Worm (Caenorhabditis elegans) whole organism, L2 larva: ENCODE results near the gene srx-136.
A peak's percentile ranks its signal among the peaks of the same experiment; 100 is the strongest.

Source experiments
- C34F6.9 ChIP-seq: fragments of 150-350 bp; optimal IDR thresholded peaks from 2 replicates; lab custom pipeline; 2014; ENCODE audit warnings: missing biosample characterization, missing genetic modification characterization
- F13H6.1 ChIP-seq: sonication (generic microtip); optimal IDR thresholded peaks from 2 replicates; lab custom pipeline; 2016; ENCODE audit warnings: missing genetic modification characterization, missing compliant biosample characterization
- R02D3.7 ChIP-seq: fragments of 150-350 bp; optimal IDR thresholded peaks from 2 replicates; lab custom pipeline; 2014; ENCODE audit warnings: missing biosample characterization, missing genetic modification characterization
- Y55F3AM.14 ChIP-seq: fragments of 200-800 bp; sonication (Bioruptor generic); optimal IDR thresholded peaks from 2 replicates; lab custom pipeline; 2018; ENCODE audit warnings: mild to moderate bottlenecking, missing genetic modification characterization, missing compliant biosample characterization
- ZK546.5 ChIP-seq: sonication (generic microtip); optimal IDR thresholded peaks from 2 replicates; lab custom pipeline; 2017; ENCODE audit warnings: missing biosample characterization, missing genetic modification characterization
- ama-1 ChIP-seq: fragments of 150-350 bp; optimal IDR thresholded peaks from 2 replicates; lab custom pipeline; 2018; ENCODE audit warnings: inconsistent platforms
- blmp-1 ChIP-seq: sonication (generic microtip); optimal IDR thresholded peaks from 2 replicates; lab custom pipeline; 2017; ENCODE audit warnings: missing genetic modification characterization, mild to moderate bottlenecking, missing compliant biosample characterization, antibody characterized with exemption, moderate library complexity; ENCODE audit not compliant: insufficient read depth
- ceh-16 ChIP-seq: fragments of 150-350 bp; optimal IDR thresholded peaks from 2 replicates; lab custom pipeline; 2014; ENCODE audit warnings: missing biosample characterization, missing genetic modification characterization
- ceh-82 ChIP-seq: fragments of 150-350 bp; optimal IDR thresholded peaks from 2 replicates; lab custom pipeline; 2014; ENCODE audit warnings: missing biosample characterization, missing genetic modification characterization
- crh-2 ChIP-seq: sonication (generic microtip); optimal IDR thresholded peaks from 2 replicates; lab custom pipeline; 2017; ENCODE audit warnings: missing biosample characterization, missing genetic modification characterization
- egl-27 ChIP-seq: sonication (generic microtip); optimal IDR thresholded peaks from 3 replicates; lab custom pipeline; 2017; ENCODE audit warnings: missing biosample characterization, missing genetic modification reagents, missing genetic modification characterization
- elt-3 ChIP-seq: sonication (generic microtip); optimal IDR thresholded peaks from 2 replicates; lab custom pipeline; 2017; ENCODE audit warnings: missing biosample characterization, missing genetic modification characterization
- fos-1 ChIP-seq: fragments of 150-350 bp; optimal IDR thresholded peaks from 2 replicates; lab custom pipeline; 2014; ENCODE audit warnings: missing biosample characterization, missing genetic modification characterization
- gmeb-1 ChIP-seq: fragments of 150-350 bp; optimal IDR thresholded peaks from 2 replicates; lab custom pipeline; 2014; ENCODE audit warnings: missing biosample characterization, missing genetic modification characterization
- lin-11 ChIP-seq: fragments of 150-350 bp; sonication (generic microtip); optimal IDR thresholded peaks from 2 replicates; lab custom pipeline; 2014; ENCODE audit warnings: missing biosample characterization, missing genetic modification characterization, inconsistent platforms, mixed read lengths
- lin-13 ChIP-seq: fragments of 150-350 bp; optimal IDR thresholded peaks from 2 replicates; lab custom pipeline; 2014; ENCODE audit warnings: missing biosample characterization, missing genetic modification reagents, missing genetic modification characterization
- lin-39 ChIP-seq: fragments of 150-350 bp; optimal IDR thresholded peaks from 2 replicates; lab custom pipeline; 2014; ENCODE audit warnings: missing biosample characterization, missing genetic modification reagents, missing genetic modification characterization
- lsy-2 ChIP-seq, 2 experiments: fragments of 150-350 bp in 1 of 2; sonication (generic microtip) in 1 of 2; optimal IDR thresholded peaks; 2 replicates each; lab custom pipeline; 2014 to 2017; ENCODE audit warnings: missing biosample characterization in 2 of 2, missing genetic modification characterization in 2 of 2
- mab-5 ChIP-seq: fragments of 150-350 bp; optimal IDR thresholded peaks from 2 replicates; lab custom pipeline; 2014; ENCODE audit warnings: missing biosample characterization, missing genetic modification characterization
- mdl-1 ChIP-seq, 2 experiments: fragments of 150-350 bp in 1 of 2; sonication (generic microtip) in 1 of 2; optimal IDR thresholded peaks; 2 replicates each; lab custom pipeline; 2017; ENCODE audit warnings: missing biosample characterization in 2 of 2, missing genetic modification characterization in 2 of 2
- nhr-10 ChIP-seq: sonication (generic microtip); optimal IDR thresholded peaks from 2 replicates; lab custom pipeline; 2017; ENCODE audit warnings: missing biosample characterization, missing genetic modification characterization
- nhr-12 ChIP-seq: fragments of 150-350 bp; optimal IDR thresholded peaks from 2 replicates; lab custom pipeline; 2014; ENCODE audit warnings: missing biosample characterization, missing genetic modification characterization
- nhr-129 ChIP-seq: fragments of 150-350 bp; optimal IDR thresholded peaks from 2 replicates; lab custom pipeline; 2014; ENCODE audit warnings: missing biosample characterization, missing genetic modification characterization
- nhr-237 ChIP-seq: fragments of 150-350 bp; optimal IDR thresholded peaks from 2 replicates; lab custom pipeline; 2014; ENCODE audit warnings: missing biosample characterization, missing genetic modification characterization
- nhr-6 ChIP-seq: fragments of 150-350 bp; optimal IDR thresholded peaks from 2 replicates; lab custom pipeline; 2014; ENCODE audit warnings: missing biosample characterization, missing genetic modification characterization
- nhr-77 ChIP-seq: fragments of 150-350 bp; optimal IDR thresholded peaks from 2 replicates; lab custom pipeline; 2014; ENCODE audit warnings: missing biosample characterization, missing genetic modification characterization
- peb-1 ChIP-seq: fragments of 150-350 bp; optimal IDR thresholded peaks from 2 replicates; lab custom pipeline; 2014; ENCODE audit warnings: missing biosample characterization, missing genetic modification characterization
- sem-4 ChIP-seq: fragments of 150-350 bp; optimal IDR thresholded peaks from 2 replicates; lab custom pipeline; 2014; ENCODE audit warnings: missing biosample characterization, missing genetic modification reagents, missing genetic modification characterization
- skn-1 ChIP-seq: sonication (generic microtip); optimal IDR thresholded peaks from 2 replicates; lab custom pipeline; 2017; ENCODE audit warnings: missing biosample characterization, missing genetic modification characterization
- sma-3 ChIP-seq: sonication (generic microtip); optimal IDR thresholded peaks from 2 replicates; lab custom pipeline; 2016; ENCODE audit warnings: missing genetic modification reagents, missing genetic modification characterization, missing compliant biosample characterization
- sma-9 ChIP-seq, 2 experiments: fragments of 150-350 bp in 1 of 2; sonication (generic microtip) in 1 of 2; optimal IDR thresholded peaks; 2 replicates each; lab custom pipeline; 2014 to 2016; ENCODE audit warnings: missing genetic modification characterization in 2 of 2, mild to moderate bottlenecking in 1 of 2, missing biosample characterization in 1 of 2, missing compliant biosample characterization in 1 of 2, missing genetic modification reagents in 1 of 2, moderate library complexity in 1 of 2
- snpc-4 ChIP-seq: fragments of 150-350 bp; optimal IDR thresholded peaks from 2 replicates; lab custom pipeline; 2014; ENCODE audit warnings: missing biosample characterization, missing genetic modification characterization
- unc-39 ChIP-seq: fragments of 150-350 bp; optimal IDR thresholded peaks from 2 replicates; lab custom pipeline; 2014; ENCODE audit warnings: missing biosample characterization, missing genetic modification characterization
- unc-55 ChIP-seq: fragments of 150-350 bp; sonication (generic microtip); optimal IDR thresholded peaks from 3 replicates; lab custom pipeline; 2014; ENCODE audit warnings: missing biosample characterization, missing genetic modification reagents, missing genetic modification characterization
- ztf-1 ChIP-seq: fragments of 200-800 bp; sonication (Bioruptor generic); conservative IDR thresholded peaks from 2 replicates; pipeline ENCODE4 v1.3.6; 2022; ENCODE audit warnings: missing genetic modification characterization, missing compliant biosample characterization
- ztf-4 ChIP-seq: fragments of 150-350 bp; optimal IDR thresholded peaks from 2 replicates; lab custom pipeline; 2014; ENCODE audit warnings: missing biosample characterization, missing genetic modification characterization

srx-136 gene

DNA sequence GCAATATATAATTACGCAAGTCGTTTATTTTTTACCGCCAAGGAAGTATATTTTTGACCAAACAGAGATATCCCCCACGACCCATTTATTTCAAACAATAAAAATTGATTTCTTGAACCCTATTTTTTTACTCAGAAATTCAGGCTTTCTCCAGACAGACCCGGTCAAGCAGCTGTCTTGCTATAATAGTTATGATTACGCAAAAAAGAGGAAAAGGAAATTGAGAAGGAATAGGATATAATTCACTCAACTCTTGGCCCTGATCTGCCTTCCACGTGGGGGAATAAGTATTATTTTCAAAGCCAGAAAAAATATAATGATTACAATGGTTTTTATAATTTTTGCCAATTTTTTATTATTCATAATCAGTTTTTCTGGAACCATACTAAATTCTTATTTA lies at the start of gene srx-136:
srx-136 (plus strand) TSS at position 301 of the 400 bp plus-strand sequence.
- TF ChIP-seq elt-3 (tag; lab: Kevin White, UChicago) (no peak), gmeb-1 (no peak), nhr-12 (tag; lab: Kevin White, UChicago) (no peak), snpc-4 (no peak), nhr-77 (tag; lab: Kevin White, UChicago) (no peak), R02D3.7 (tag; lab: Kevin White, UChicago) (no peak), mab-5 (tag; lab: Kevin White, UChicago) (no peak), F13H6.1 (no peak), nhr-129 (tag; lab: Kevin White, UChicago) (no peak), skn-1 (tag; lab: Kevin White, UChicago) (no peak), egl-27 (tag; lab: Kevin White, UChicago) (no peak), nhr-10 (tag; lab: Kevin White, UChicago) (no peak), Y55F3AM.14 (no peak), ama-1 (lab: Kevin White, UChicago) (no peak), ztf-1 (GFP tag; lab: Robert Waterston, UW) (no peak), unc-55 (no peak), lin-39 (tag; lab: Kevin White, UChicago) (no peak), ztf-4 (tag; lab: Kevin White, UChicago) (no peak), peb-1 (tag; lab: Kevin White, UChicago) (no peak), ceh-82 (tag; lab: Kevin White, UChicago) (no peak)

DNA sequence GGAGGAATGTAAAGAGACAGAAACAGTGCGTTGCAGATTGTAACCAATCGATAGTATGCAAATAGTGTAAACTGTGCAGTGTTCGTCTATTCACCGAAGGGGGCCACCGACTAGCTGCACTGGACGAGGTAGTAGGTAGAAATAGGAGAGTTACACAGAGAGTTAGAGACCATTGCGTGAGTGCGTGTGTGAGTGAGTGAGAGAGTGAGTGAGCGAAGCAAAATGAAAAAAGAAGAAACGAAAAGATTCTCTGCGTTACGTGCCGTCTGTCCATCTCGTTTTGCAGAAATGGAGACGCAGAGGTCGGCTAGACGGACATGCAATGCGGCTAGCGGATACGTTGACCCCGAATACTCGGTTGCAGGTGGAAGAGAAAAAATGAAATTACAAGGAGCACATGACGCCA lies 48.8 kb upstream of the srx-136 start:
- TF ChIP-seq F13H6.1 (peak; percentile 89), crh-2 (tag; lab: Kevin White, UChicago) (peak; percentile 75), blmp-1 (tag; lab: Kevin White, UChicago) (peak; percentile 63), C34F6.9 (tag; lab: Kevin White, UChicago) (peak; percentile 76), R02D3.7 (tag; lab: Kevin White, UChicago) (no peak), fos-1 (tag; lab: Kevin White, UChicago) (peak; percentile 78), ceh-16 (tag; lab: Kevin White, UChicago) (peak; percentile 0), sem-4 (tag; lab: Kevin White, UChicago) (peak; percentile 6), nhr-237 (tag; lab: Kevin White, UChicago) (no peak), lin-13 (GFP tag; lab: Kevin White, UChicago) (peak; percentile 24), snpc-4 (no peak), lin-11 (peak; percentile 5), sma-9 (GFP tag; optimal IDR thresholded peaks at IDR 0.05; lab: Kevin White, UChicago) (peak; percentile 41), sma-9 (tag; optimal IDR thresholded peaks at IDR 0.05; lab: Kevin White, UChicago) (no peak), Y55F3AM.14 (peak; percentile 6), nhr-129 (tag; lab: Kevin White, UChicago) (peak; percentile 94), unc-39 (peak; percentile 7), sma-3 (GFP tag; lab: Kevin White, UChicago) (no peak), ama-1 (lab: Kevin White, UChicago) (no peak), unc-55 (peak; percentile 80), gmeb-1 (peak; percentile 46), lsy-2 (tag; optimal IDR thresholded peaks at IDR 0.05; lab: Kevin White, UChicago) (peak in 1 of 2 experiments; percentile 63)

DNA sequence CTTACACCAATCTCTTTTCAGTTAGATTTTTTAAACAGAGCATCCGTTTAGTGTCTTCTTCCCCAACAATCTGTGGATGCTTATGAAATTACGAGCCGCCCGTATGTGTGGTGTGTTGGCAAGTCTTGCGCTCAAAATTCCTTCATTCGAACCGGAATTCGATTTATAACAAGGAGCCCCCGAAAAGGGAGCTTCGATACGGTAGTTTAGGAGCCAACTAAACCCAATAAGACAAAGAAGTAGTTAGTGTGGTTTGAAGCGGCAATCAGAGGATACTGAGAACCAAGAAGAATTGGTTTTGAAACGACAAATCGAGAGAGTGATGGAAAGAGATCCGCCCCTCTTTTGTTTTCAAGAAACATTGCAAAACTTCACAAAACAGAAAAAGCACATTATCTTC lies 44.9 kb upstream of the srx-136 start:
- TF ChIP-seq lin-13 (GFP tag; lab: Kevin White, UChicago) (no peak), nhr-10 (tag; lab: Kevin White, UChicago) (no peak), sem-4 (tag; lab: Kevin White, UChicago) (no peak), mab-5 (tag; lab: Kevin White, UChicago) (no peak), ztf-1 (GFP tag; lab: Robert Waterston, UW) (no peak), nhr-6 (tag; lab: Kevin White, UChicago) (no peak), mdl-1 (tag; optimal IDR thresholded peaks at IDR 0.05; lab: Kevin White, UChicago) (no peak)

DNA sequence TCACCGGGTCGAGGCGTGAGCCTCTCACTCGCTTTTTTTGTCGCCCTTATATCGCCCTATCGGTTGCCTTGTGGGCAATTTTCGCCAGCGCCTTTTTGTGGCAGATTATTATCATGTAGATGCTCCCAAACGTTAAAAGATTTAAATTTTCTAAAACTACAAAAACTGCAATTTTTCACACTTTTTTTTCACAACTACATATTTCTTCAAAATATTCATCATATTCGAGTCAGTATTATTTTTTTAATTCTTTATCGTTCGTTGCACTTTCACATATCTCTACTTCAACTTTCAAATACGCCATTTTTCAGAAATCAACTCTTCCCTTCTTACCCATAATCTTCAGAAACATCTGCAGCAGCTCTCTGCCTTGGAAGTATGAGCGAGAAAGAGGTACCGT lies 44.3 kb upstream of the srx-136 start, which contains the start of gene ceh-24:
ceh-24 (plus strand) TSS at position 301 of the 400 bp plus-strand sequence.
- TF ChIP-seq ZK546.5 (tag; lab: Kevin White, UChicago) (no peak), nhr-129 (tag; lab: Kevin White, UChicago) (no peak), nhr-237 (tag; lab: Kevin White, UChicago) (no peak)
